Worm (Caenorhabditis elegans): ENCODE measurements around the gene dhs-11.

The dhs-11 gene

DNA sequence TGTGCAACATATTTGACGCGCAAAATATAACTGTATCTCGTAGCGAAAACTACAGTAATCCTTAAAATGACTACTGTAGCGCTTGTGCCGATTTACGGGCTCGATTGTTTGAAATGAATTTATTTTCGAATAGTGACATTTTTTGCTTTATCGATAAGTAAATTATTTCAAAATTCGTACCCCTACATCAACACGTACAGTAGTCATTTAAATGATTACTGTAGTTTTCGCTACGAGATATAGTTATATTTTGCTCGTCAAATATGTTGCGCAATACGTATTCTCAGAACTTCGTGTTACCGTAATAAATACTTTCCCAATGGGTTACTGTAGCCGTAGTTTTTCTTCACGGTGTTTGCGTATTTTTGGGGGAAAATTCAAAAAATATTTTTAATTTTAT lies 10.2 kb upstream of the dhs-11 start:
- no peak for TF ChIP-seq cebp-2 (GFP tag; IDR thresholded peaks at IDR 0.05)
- no peak for TF ChIP-seq B0035.1 (tag; optimal IDR thresholded peaks at IDR 0.05)
- no peak for TF ChIP-seq attf-3 (GFP tag; conservative IDR thresholded peaks at IDR 0.05)
- no peak for TF ChIP-seq ceh-100 (GFP tag; IDR thresholded peaks at IDR 0.05)
- TF ChIP-seq Y79H2A.3 (GFP tag; conservative IDR thresholded peaks at IDR 0.05), result no peak
- TF ChIP-seq egl-18 (GFP tag; IDR thresholded peaks at IDR 0.05), result no peak
- no peak for TF ChIP-seq madf-3 (GFP tag; IDR thresholded peaks at IDR 0.05)
- TF ChIP-seq egl-44 (GFP tag; IDR thresholded peaks at IDR 0.05), result no peak
- TF ChIP-seq Y95B8A.8 (GFP tag; IDR thresholded peaks at IDR 0.05), result no peak
- no peak for TF ChIP-seq fkh-3 (tag; optimal IDR thresholded peaks at IDR 0.05)
- TF ChIP-seq somi-1 (GFP tag; optimal IDR thresholded peaks at IDR 0.05), result no peak
- TF ChIP-seq B0336.3 (GFP tag; IDR thresholded peaks at IDR 0.05), result no peak
- no peak for TF ChIP-seq ets-4 (GFP tag; optimal IDR thresholded peaks at IDR 0.05)
- TF ChIP-seq lir-1 (GFP tag; conservative IDR thresholded peaks at IDR 0.05), result no peak
- TF ChIP-seq mes-4 (tag; optimal IDR thresholded peaks at IDR 0.05), result no peak

DNA sequence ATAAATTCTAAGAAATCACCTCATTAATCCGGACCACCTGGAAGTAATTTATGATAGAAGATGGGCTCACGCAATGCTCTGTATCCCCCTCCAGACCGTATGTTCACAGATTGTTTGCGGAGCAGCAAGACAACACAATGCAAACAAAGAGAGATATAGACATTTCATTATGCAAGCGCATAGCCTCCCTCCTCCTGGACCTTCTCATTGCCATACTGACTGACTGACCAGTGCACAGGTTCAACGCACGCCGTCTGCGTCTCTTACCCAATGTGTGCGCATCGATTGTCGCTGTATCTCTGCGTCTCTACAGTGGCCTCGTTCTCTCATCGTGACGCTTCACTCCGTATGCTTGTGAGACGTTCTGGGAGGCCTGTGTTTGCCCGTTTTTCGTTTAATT lies 9.0 kb upstream of the dhs-11 start:
- no peak for TF ChIP-seq madf-6 (GFP tag; IDR thresholded peaks at IDR 0.05)
- TF ChIP-seq F22D6.2 (tag; optimal IDR thresholded peaks at IDR 0.05), result no peak
- TF ChIP-seq cebp-2 (GFP tag; IDR thresholded peaks at IDR 0.05), result no peak
- no peak for TF ChIP-seq dox-1 (GFP tag; IDR thresholded peaks at IDR 0.05)
- no peak for TF ChIP-seq atf-7 (tag; optimal IDR thresholded peaks at IDR 0.05)
- no peak for TF ChIP-seq F55B11.4 (tag; optimal IDR thresholded peaks at IDR 0.05; ENCODE audit: borderline replicate concordance, insufficient read depth)
- no peak for TF ChIP-seq nhr-90 (tag; optimal IDR thresholded peaks at IDR 0.05)
- TF ChIP-seq B0035.1 (tag; optimal IDR thresholded peaks at IDR 0.05), result no peak
- TF ChIP-seq dpff-1 (tag; optimal IDR thresholded peaks at IDR 0.05), result no peak
- TF ChIP-seq mes-4 (tag; optimal IDR thresholded peaks at IDR 0.05), result no peak
- TF ChIP-seq F49E8.2 (tag; optimal IDR thresholded peaks at IDR 0.05; ENCODE audit: insufficient read depth), result no peak
- no peak for TF ChIP-seq rec-8 (tag; optimal IDR thresholded peaks at IDR 0.05)
- TF ChIP-seq mxl-1 (tag; optimal IDR thresholded peaks at IDR 0.05), result no peak
- no peak for TF ChIP-seq ztf-18 (tag; optimal IDR thresholded peaks at IDR 0.05)
- TF ChIP-seq mcd-1 (GFP tag; IDR thresholded peaks at IDR 0.05), result peak; percentile 45; the same call in 1 of the 2 replicates
- no peak for TF ChIP-seq efl-1 (GFP tag; optimal IDR thresholded peaks at IDR 0.05)
- no peak for TF ChIP-seq him-1 (tag; optimal IDR thresholded peaks at IDR 0.05)
- TF ChIP-seq chd-7 (tag; optimal IDR thresholded peaks at IDR 0.05), result no peak
- TF ChIP-seq Y67H2A.10 (GFP tag; conservative IDR thresholded peaks at IDR 0.05), result no peak
- no peak for TF ChIP-seq hmg-20 (GFP tag; IDR thresholded peaks at IDR 0.05)
- no peak for TF ChIP-seq ztf-25 (GFP tag; IDR thresholded peaks at IDR 0.05)
- TF ChIP-seq ceh-79 (tag; optimal IDR thresholded peaks at IDR 0.05), result peak; percentile 12
- TF ChIP-seq F57C9.4 (tag; optimal IDR thresholded peaks at IDR 0.05), result no peak
- TF ChIP-seq snpc-1.3 (tag; optimal IDR thresholded peaks at IDR 0.05; ENCODE audit: insufficient read depth), result no peak
- no peak for TF ChIP-seq cebp-1 (GFP tag; IDR thresholded peaks at IDR 0.05)
- TF ChIP-seq cebp-1 (tag; optimal IDR thresholded peaks at IDR 0.05), result peak; percentile 40
- no peak for TF ChIP-seq egl-18 (GFP tag; IDR thresholded peaks at IDR 0.05)
- TF ChIP-seq sptf-2 (GFP tag; optimal IDR thresholded peaks at IDR 0.05), result no peak
- peak; percentile 52; the same call in 1 of the 2 replicates for TF ChIP-seq nfyb-1 (GFP tag; IDR thresholded peaks at IDR 0.05)
- TF ChIP-seq Y95B8A.8 (GFP tag; IDR thresholded peaks at IDR 0.05), result no peak
- TF ChIP-seq K12H6.12 (tag; optimal IDR thresholded peaks at IDR 0.05), result peak; percentile 9
- no peak for TF ChIP-seq D2030.7 (GFP tag; IDR thresholded peaks at IDR 0.05)
- peak; percentile 26 for TF ChIP-seq lin-40 (tag; optimal IDR thresholded peaks at IDR 0.05)
- no peak for TF ChIP-seq egrh-3 (GFP tag; IDR thresholded peaks at IDR 0.05)
- TF ChIP-seq F52B5.7 (tag; optimal IDR thresholded peaks at IDR 0.05), result no peak
- no peak; the same call in 1 of the 2 replicates for TF ChIP-seq ekl-4 (GFP tag; IDR thresholded peaks at IDR 0.05)
- no peak for TF ChIP-seq tbx-9 (tag; optimal IDR thresholded peaks at IDR 0.05; ENCODE audit: borderline replicate concordance)
- no peak for TF ChIP-seq lag-1 (GFP tag; IDR thresholded peaks at IDR 0.05)
- TF ChIP-seq attf-3 (GFP tag; conservative IDR thresholded peaks at IDR 0.05), result no peak
- TF ChIP-seq ceh-100 (GFP tag; IDR thresholded peaks at IDR 0.05), result no peak
